Worm (Caenorhabditis elegans) whole organism, young adult: ENCODE results near the gene C02F5.10.

ENCODE experiments used
- D2030.7 ChIP-seq: fragments of 200-800 bp; sonication (Bioruptor generic); IDR thresholded peaks from 2 replicates; pipeline ENCODE4 v1.3.6; 2022; ENCODE audit warnings: missing genetic modification reagents, missing genetic modification characterization, missing compliant biosample characterization
- F23B12.7 ChIP-seq: sonication (generic microtip); optimal IDR thresholded peaks from 2 replicates; lab custom pipeline; 2017; ENCODE audit warnings: missing genetic modification characterization, mild to moderate bottlenecking, missing compliant biosample characterization, antibody characterized with exemption, moderate library complexity; ENCODE audit not compliant: insufficient read depth
- F33H1.4 ChIP-seq: fragments of 200-800 bp; sonication (Bioruptor generic); IDR thresholded peaks from 2 replicates; pipeline ENCODE4 v1.3.6; 2022; ENCODE audit warnings: missing genetic modification reagents, missing genetic modification characterization, missing compliant biosample characterization
- F37B4.10 ChIP-seq: fragments of 200-800 bp; sonication (Bioruptor generic); IDR thresholded peaks from 2 replicates; pipeline ENCODE4 v1.3.6; 2022; ENCODE audit warnings: missing genetic modification characterization, missing compliant biosample characterization
- F39B2.1 ChIP-seq: fragments of 200-800 bp; sonication (Bioruptor generic); IDR thresholded peaks from 2 replicates; pipeline ENCODE4 v1.3.6; 2022; ENCODE audit warnings: missing genetic modification reagents, missing genetic modification characterization, missing compliant biosample characterization
- T26A5.8 ChIP-seq: sonication (generic microtip); optimal IDR thresholded peaks from 2 replicates; lab custom pipeline; 2016; ENCODE audit warnings: missing genetic modification characterization, missing compliant biosample characterization
- Y53F4B.3 ChIP-seq: fragments of 200-800 bp; sonication (Bioruptor generic); IDR thresholded peaks from 2 replicates; pipeline ENCODE4 v1.3.6; 2022; ENCODE audit warnings: missing genetic modification reagents, missing genetic modification characterization, missing compliant biosample characterization
- Y79H2A.3 ChIP-seq: fragments of 200-800 bp; sonication (Bioruptor generic); conservative IDR thresholded peaks from 2 replicates; pipeline ENCODE4 v1.3.6; 2022; ENCODE audit warnings: missing genetic modification reagents, missing genetic modification characterization, missing compliant biosample characterization
- ZK185.1 ChIP-seq: sonication (generic microtip); optimal IDR thresholded peaks from 2 replicates; lab custom pipeline; 2016; ENCODE audit warnings: mild to moderate bottlenecking, missing genetic modification characterization, missing compliant biosample characterization; ENCODE audit not compliant: poor library complexity, severe bottlenecking
- aptf-2 ChIP-seq: fragments of 200-800 bp; sonication (Bioruptor generic); conservative IDR thresholded peaks from 2 replicates; pipeline ENCODE4 v1.3.6; 2022; ENCODE audit warnings: missing genetic modification reagents, missing genetic modification characterization, missing compliant biosample characterization
- aptf-3 ChIP-seq: fragments of 200-800 bp; sonication (Bioruptor generic); IDR thresholded peaks from 2 replicates; pipeline ENCODE4 v1.3.6; 2022; ENCODE audit warnings: missing genetic modification characterization, missing compliant biosample characterization
- athp-1 ChIP-seq: sonication (generic microtip); optimal IDR thresholded peaks from 2 replicates; lab custom pipeline; 2017; ENCODE audit warnings: mild to moderate bottlenecking, missing genetic modification characterization, missing compliant biosample characterization
- attf-5 ChIP-seq: fragments of 200-800 bp; sonication (Bioruptor generic); optimal IDR thresholded peaks from 2 replicates; lab custom pipeline; 2018; ENCODE audit warnings: mild to moderate bottlenecking, missing genetic modification characterization, missing compliant biosample characterization
- bed-1 ChIP-seq: fragments of 200-800 bp; sonication (Bioruptor generic); IDR thresholded peaks from 2 replicates; pipeline ENCODE4 v1.3.6; 2022; ENCODE audit warnings: missing genetic modification reagents, missing genetic modification characterization, missing compliant biosample characterization
- ceh-27 ChIP-seq: fragments of 200-800 bp; sonication (Bioruptor generic); optimal IDR thresholded peaks from 2 replicates; lab custom pipeline; 2018; ENCODE audit warnings: mild to moderate bottlenecking, missing genetic modification characterization, moderate library complexity, missing compliant biosample characterization
- ceh-40 ChIP-seq: fragments of 200-800 bp; sonication (Bioruptor generic); IDR thresholded peaks from 2 replicates; pipeline ENCODE4 v1.3.6; 2022; ENCODE audit warnings: missing genetic modification characterization, missing compliant biosample characterization
- ceh-91 ChIP-seq: fragments of 200-800 bp; sonication (Bioruptor generic); IDR thresholded peaks from 2 replicates; pipeline ENCODE4 v1.3.6; 2022; ENCODE audit warnings: missing genetic modification reagents, missing genetic modification characterization, missing compliant biosample characterization
- dox-1 ChIP-seq: fragments of 200-800 bp; sonication (Bioruptor generic); IDR thresholded peaks from 2 replicates; pipeline ENCODE4 v1.3.6; 2022; ENCODE audit warnings: missing genetic modification reagents, missing genetic modification characterization, missing compliant biosample characterization
- dpff-1 ChIP-seq: sonication (generic microtip); optimal IDR thresholded peaks from 2 replicates; lab custom pipeline; 2017; ENCODE audit warnings: mild to moderate bottlenecking, missing genetic modification characterization, missing compliant biosample characterization
- dpl-1 ChIP-seq: fragments of 150-350 bp; optimal IDR thresholded peaks from 2 replicates; lab custom pipeline; 2014; ENCODE audit warnings: missing biosample characterization, missing genetic modification reagents, missing genetic modification characterization
- efl-1 ChIP-seq: fragments of 150-350 bp; optimal IDR thresholded peaks from 2 replicates; lab custom pipeline; 2014; ENCODE audit warnings: missing biosample characterization, missing genetic modification reagents, missing genetic modification characterization
- egrh-3 ChIP-seq: fragments of 200-800 bp; sonication (Bioruptor generic); IDR thresholded peaks from 2 replicates; pipeline ENCODE4 v1.3.6; 2022; ENCODE audit warnings: missing genetic modification reagents, missing genetic modification characterization, missing compliant biosample characterization
- ets-4 ChIP-seq: fragments of 200-800 bp; sonication (Bioruptor generic); optimal IDR thresholded peaks from 2 replicates; lab custom pipeline; 2018; ENCODE audit warnings: mild to moderate bottlenecking, missing genetic modification characterization, missing compliant biosample characterization
- fkh-3 ChIP-seq: sonication (generic microtip); optimal IDR thresholded peaks from 2 replicates; lab custom pipeline; 2016; ENCODE audit warnings: mild to moderate bottlenecking, missing genetic modification characterization, missing compliant biosample characterization
- hlh-12 ChIP-seq: sonication (generic microtip); optimal IDR thresholded peaks from 2 replicates; lab custom pipeline; 2016; ENCODE audit warnings: missing genetic modification characterization, missing compliant biosample characterization
- lag-1 ChIP-seq: fragments of 200-800 bp; sonication (Bioruptor generic); IDR thresholded peaks from 2 replicates; pipeline ENCODE4 v1.3.6; 2022; ENCODE audit warnings: missing genetic modification reagents, missing genetic modification characterization, missing compliant biosample characterization
- let-526 ChIP-seq: fragments of 200-800 bp; sonication (Bioruptor generic); IDR thresholded peaks from 2 replicates; pipeline ENCODE4 v1.3.6; 2022; ENCODE audit warnings: missing genetic modification reagents, missing genetic modification characterization, missing compliant biosample characterization
- lsl-1 ChIP-seq: fragments of 200-800 bp; sonication (Bioruptor generic); optimal IDR thresholded peaks from 2 replicates; lab custom pipeline; 2018; ENCODE audit warnings: mild to moderate bottlenecking, missing genetic modification characterization, moderate library complexity, missing compliant biosample characterization
- madf-10 ChIP-seq: sonication (generic microtip); optimal IDR thresholded peaks from 2 replicates; lab custom pipeline; 2016; ENCODE audit warnings: mild to moderate bottlenecking, missing genetic modification characterization, missing compliant biosample characterization
- madf-3 ChIP-seq: fragments of 200-800 bp; sonication (Bioruptor generic); IDR thresholded peaks from 2 replicates; pipeline ENCODE4 v1.3.6; 2022; ENCODE audit warnings: missing genetic modification reagents, missing genetic modification characterization, missing compliant biosample characterization
- madf-6 ChIP-seq: fragments of 200-800 bp; sonication (Bioruptor generic); IDR thresholded peaks from 2 replicates; pipeline ENCODE4 v1.3.6; 2022; ENCODE audit warnings: missing genetic modification reagents, missing genetic modification characterization, missing compliant biosample characterization
- madf-8 ChIP-seq: fragments of 200-800 bp; sonication (Bioruptor generic); conservative IDR thresholded peaks from 2 replicates; pipeline ENCODE4 v1.3.6; 2022; ENCODE audit warnings: missing genetic modification reagents, missing genetic modification characterization, missing compliant biosample characterization
- mcd-1 ChIP-seq: fragments of 200-800 bp; sonication (Bioruptor generic); IDR thresholded peaks from 2 replicates; pipeline ENCODE4 v1.3.6; 2022; ENCODE audit warnings: missing genetic modification reagents, missing genetic modification characterization, missing compliant biosample characterization
- nfyb-1 ChIP-seq: fragments of 200-800 bp; sonication (Bioruptor generic); IDR thresholded peaks from 2 replicates; pipeline ENCODE4 v1.3.6; 2022; ENCODE audit warnings: missing genetic modification reagents, missing genetic modification characterization, missing compliant biosample characterization
- nhr-179 ChIP-seq: sonication (generic microtip); optimal IDR thresholded peaks from 2 replicates; lab custom pipeline; 2016; ENCODE audit warnings: mild to moderate bottlenecking, missing genetic modification characterization, missing compliant biosample characterization
- nhr-80 ChIP-seq: sonication (generic microtip); optimal IDR thresholded peaks from 2 replicates; lab custom pipeline; 2016; ENCODE audit warnings: missing genetic modification characterization, missing compliant biosample characterization
- rcor-1 ChIP-seq: fragments of 200-800 bp; sonication (Bioruptor generic); IDR thresholded peaks from 2 replicates; pipeline ENCODE4 v1.3.6; 2022; ENCODE audit warnings: missing genetic modification reagents, missing genetic modification characterization, missing compliant biosample characterization
- rpc-1 ChIP-seq, 2 experiments: fragments of 150-350 bp in 1 of 2; sonication (generic microtip) in 1 of 2; optimal IDR thresholded peaks; 2 replicates each; lab custom pipeline; 2014 to 2018; ENCODE audit warnings: missing biosample characterization in 1 of 2, missing genetic modification characterization in 1 of 2, missing genetic modification reagents in 1 of 2, missing genotype in 1 of 2
- sea-2 ChIP-seq: fragments of 200-800 bp; sonication (Bioruptor generic); IDR thresholded peaks from 2 replicates; pipeline ENCODE4 v1.3.6; 2022; ENCODE audit warnings: missing genetic modification characterization, missing compliant biosample characterization
- snpc-1.3 ChIP-seq: sonication (generic microtip); optimal IDR thresholded peaks from 2 replicates; lab custom pipeline; 2017; ENCODE audit warnings: missing genetic modification characterization, mild to moderate bottlenecking, missing compliant biosample characterization, antibody characterized with exemption, moderate library complexity, missing genotype, missing genetic modification reagents; ENCODE audit not compliant: insufficient read depth
- snpc-3.4 ChIP-seq: sonication (generic microtip); optimal IDR thresholded peaks from 2 replicates; lab custom pipeline; 2017; ENCODE audit warnings: missing genetic modification characterization, mild to moderate bottlenecking, missing compliant biosample characterization, antibody characterized with exemption, moderate library complexity, missing genotype, missing genetic modification reagents
- snpc-4 ChIP-seq, 5 experiments: fragments of 150-350 bp in 1 of 5; sonication (generic microtip) in 4 of 5; optimal IDR thresholded peaks; 2 replicates each; lab custom pipeline; 2014 to 2018; ENCODE audit warnings: missing genetic modification characterization in 5 of 5, missing biosample characterization in 3 of 5, antibody characterized with exemption in 2 of 5, mild to moderate bottlenecking in 2 of 5, missing compliant biosample characterization in 2 of 5, missing genotype in 2 of 5, moderate library complexity in 2 of 5, missing genetic modification reagents in 1 of 5
- tbp1 ChIP-seq: fragments of 200-800 bp; sonication (Bioruptor generic); optimal IDR thresholded peaks from 2 replicates; lab custom pipeline; 2018; ENCODE audit warnings: mild to moderate bottlenecking, missing genetic modification characterization, missing compliant biosample characterization
- unc-130 ChIP-seq: sonication (generic microtip); optimal IDR thresholded peaks from 2 replicates; lab custom pipeline; 2016; ENCODE audit warnings: missing genetic modification reagents, missing genetic modification characterization, missing compliant biosample characterization
- unc-62 ChIP-seq: fragments of 150-350 bp; optimal IDR thresholded peaks from 2 replicates; lab custom pipeline; 2014; ENCODE audit warnings: missing biosample characterization, missing genetic modification reagents, missing genetic modification characterization
- ztf-18 ChIP-seq: sonication (generic microtip); optimal IDR thresholded peaks from 2 replicates; lab custom pipeline; 2016; ENCODE audit warnings: missing genotype, mild to moderate bottlenecking, missing genetic modification characterization, missing compliant biosample characterization
- ztf-28 ChIP-seq: fragments of 200-800 bp; sonication (Bioruptor generic); IDR thresholded peaks from 2 replicates; pipeline ENCODE4 v1.3.6; 2022; ENCODE audit warnings: missing genetic modification reagents, missing genetic modification characterization, missing compliant biosample characterization

C02F5.10 gene

ce11 chrIII:8250007-8250683 is 864 bp upstream of the C02F5.10 start, which contains the start of gene knl-1:
knl-1 (plus strand) TSS chrIII:8250632.
- TF ChIP-seq ZK185.1 (tag; lab: Kevin White, UChicago) = no peak
- peak; percentile 79 for TF ChIP-seq dpl-1 (GFP tag; lab: Kevin White, UChicago)
- 0 out of 2 replicates have a peak, but pooled peaks have one; percentile 35 for TF ChIP-seq let-526 (GFP tag; lab: Robert Waterston, UW)
- TF ChIP-seq bed-1 (GFP tag; lab: Robert Waterston, UW) = no peak
- no peak for TF ChIP-seq snpc-1.3 (tag; lab: Kevin White, UChicago)
- no peak for TF ChIP-seq aptf-3 (GFP tag; lab: Robert Waterston, UW)
- TF ChIP-seq snpc-4 (GFP tag; optimal IDR thresholded peaks at IDR 0.05; lab: Kevin White, UChicago) = no peak
- peak in 1 of 4 experiments; percentile 59 for TF ChIP-seq snpc-4 (tag; optimal IDR thresholded peaks at IDR 0.05; lab: Kevin White, UChicago)
- TF ChIP-seq F37B4.10 (GFP tag; lab: Robert Waterston, UW) = no peak
- no peak for TF ChIP-seq fkh-3 (tag; lab: Kevin White, UChicago)
- TF ChIP-seq F33H1.4 (GFP tag; lab: Robert Waterston, UW) = peak; percentile 44
- TF ChIP-seq madf-6 (GFP tag; lab: Robert Waterston, UW) = peak; percentile 69
- TF ChIP-seq egrh-3 (GFP tag; lab: Robert Waterston, UW) = 0 out of 2 replicates have a peak, but pooled peaks have one; percentile 49
- TF ChIP-seq rpc-1 (optimal IDR thresholded peaks at IDR 0.05; lab: Kevin White, UChicago) = no peak
- no peak for TF ChIP-seq rpc-1 (tag; optimal IDR thresholded peaks at IDR 0.05; lab: Kevin White, UChicago)
- TF ChIP-seq nhr-80 = peak; percentile 39
- peak; percentile 68 for TF ChIP-seq unc-130 (GFP tag; lab: Kevin White, UChicago)
- TF ChIP-seq hlh-12 = no peak
- TF ChIP-seq D2030.7 (GFP tag; lab: Robert Waterston, UW) = peak; percentile 74
- TF ChIP-seq Y53F4B.3 (GFP tag; lab: Robert Waterston, UW) = no peak
- TF ChIP-seq mcd-1 (GFP tag; lab: Robert Waterston, UW) = peak; percentile 80
- TF ChIP-seq dox-1 (GFP tag; lab: Robert Waterston, UW) = peak; percentile 74
- peak; percentile 80 for TF ChIP-seq F23B12.7
- TF ChIP-seq T26A5.8 (tag; lab: Kevin White, UChicago) = no peak
- no peak for TF ChIP-seq nfyb-1 (GFP tag; lab: Robert Waterston, UW)
- TF ChIP-seq nhr-179 = no peak
- peak; percentile 90 for TF ChIP-seq efl-1 (GFP tag; lab: Kevin White, UChicago)
- TF ChIP-seq attf-5 = peak; percentile 59
- TF ChIP-seq ceh-27 (GFP tag; lab: Kevin White, UChicago) = peak; percentile 30
- TF ChIP-seq ztf-28 = 0 out of 2 replicates have a peak, but pooled peaks have one; percentile 63
- TF ChIP-seq sea-2 (GFP tag; lab: Robert Waterston, UW) = no peak
- peak; percentile 42 for TF ChIP-seq ztf-18 (tag; lab: Kevin White, UChicago)
- peak; percentile 31; the same call in 1 of the 2 replicates for TF ChIP-seq Y79H2A.3 (GFP tag; lab: Robert Waterston, UW)
- peak; percentile 75 for TF ChIP-seq lsl-1
- no peak for TF ChIP-seq unc-62 (GFP tag; lab: Kevin White, UChicago)
- no peak for TF ChIP-seq F39B2.1
- TF ChIP-seq tbp1 = peak; percentile 25
- peak; percentile 28 for TF ChIP-seq snpc-3.4 (tag; lab: Kevin White, UChicago)
- TF ChIP-seq madf-10 (tag; lab: Kevin White, UChicago) = peak; percentile 4
- no peak for TF ChIP-seq madf-3 (GFP tag; lab: Robert Waterston, UW)
- TF ChIP-seq ets-4 (GFP tag; lab: Kevin White, UChicago) = no peak
- TF ChIP-seq ceh-40 (GFP tag; lab: Robert Waterston, UW) = no peak
- TF ChIP-seq athp-1 (tag; lab: Kevin White, UChicago) = no peak
- peak; percentile 51; the same call in 1 of the 2 replicates for TF ChIP-seq madf-8 (GFP tag; lab: Robert Waterston, UW)
- peak; percentile 75 for TF ChIP-seq ceh-91
- 0 out of 2 replicates have a peak, but pooled peaks have one; percentile 51 for TF ChIP-seq aptf-2 (GFP tag; lab: Robert Waterston, UW)
- no peak for TF ChIP-seq lag-1 (GFP tag; lab: Robert Waterston, UW)
- TF ChIP-seq dpff-1 (tag; lab: Kevin White, UChicago) = no peak
- peak; percentile 45; the same call in 1 of the 2 replicates for TF ChIP-seq rcor-1 (GFP tag; lab: Robert Waterston, UW)
